Fruit fly (Drosophila melanogaster) ovary, adult (tissue): ENCODE results near the gene Tmem43.

Source experiments
- CG17801 ChIP-seq: fragments of 200-800 bp; optimal IDR thresholded peaks from 2 replicates; lab custom pipeline; 2019; ENCODE audit warnings: missing biosample characterization, mild to moderate bottlenecking, missing genetic modification characterization, moderate library complexity; ENCODE audit not compliant: partially characterized antibody

Gene Tmem43

DNA sequence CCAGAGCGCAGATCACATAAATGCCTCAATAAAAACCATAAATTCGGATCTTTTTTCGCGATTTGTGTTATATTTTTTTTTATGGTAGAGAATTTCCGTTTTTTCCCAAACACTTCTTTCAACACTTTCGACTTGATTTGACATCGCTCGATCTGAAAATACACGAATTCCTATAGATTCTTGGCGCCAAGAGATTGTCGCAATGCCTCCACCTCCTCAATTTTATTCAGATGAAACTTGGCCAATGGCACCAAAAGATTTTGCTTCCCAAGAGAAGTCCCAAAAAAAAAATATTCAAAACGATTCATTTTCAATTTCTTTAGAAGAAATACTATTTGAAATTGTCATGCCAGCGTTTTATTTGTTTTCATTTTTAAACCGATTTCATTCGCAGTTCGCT, 10.4 kb downstream of the Tmem43 start:
- TF ChIP-seq CG17801 = no peak

DNA sequence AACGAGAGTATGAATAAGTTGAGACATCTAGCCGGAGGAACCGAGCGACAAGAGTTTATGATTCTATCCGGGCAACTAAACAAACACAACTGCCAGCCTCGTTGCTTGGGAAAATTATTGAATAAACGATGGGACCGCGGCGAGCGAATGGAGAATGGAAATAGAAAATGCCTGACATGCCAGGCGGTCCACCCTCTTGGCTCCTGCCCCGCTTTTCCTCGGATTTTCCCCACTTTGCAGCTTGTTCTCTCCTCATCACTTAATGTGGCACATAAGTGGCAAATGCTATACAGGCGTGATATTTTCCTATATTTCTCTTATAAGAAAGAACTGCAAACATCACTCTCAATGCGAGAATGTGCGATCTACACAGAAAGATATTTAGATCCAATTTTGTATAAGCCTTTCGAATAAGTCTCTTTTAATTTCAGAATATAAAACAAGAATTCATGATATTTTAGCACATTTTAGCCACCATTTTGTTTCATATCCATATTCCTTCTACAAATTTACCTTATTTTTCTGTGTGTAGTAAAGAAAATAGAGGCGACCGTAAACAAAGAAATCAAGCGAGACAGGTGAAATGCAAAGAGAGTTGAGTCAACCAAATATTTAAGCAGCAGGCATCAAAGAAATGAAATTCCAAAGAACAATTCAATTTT, 11.3 kb downstream of the Tmem43 start:
- TF ChIP-seq CG17801 = peak; percentile 59

DNA sequence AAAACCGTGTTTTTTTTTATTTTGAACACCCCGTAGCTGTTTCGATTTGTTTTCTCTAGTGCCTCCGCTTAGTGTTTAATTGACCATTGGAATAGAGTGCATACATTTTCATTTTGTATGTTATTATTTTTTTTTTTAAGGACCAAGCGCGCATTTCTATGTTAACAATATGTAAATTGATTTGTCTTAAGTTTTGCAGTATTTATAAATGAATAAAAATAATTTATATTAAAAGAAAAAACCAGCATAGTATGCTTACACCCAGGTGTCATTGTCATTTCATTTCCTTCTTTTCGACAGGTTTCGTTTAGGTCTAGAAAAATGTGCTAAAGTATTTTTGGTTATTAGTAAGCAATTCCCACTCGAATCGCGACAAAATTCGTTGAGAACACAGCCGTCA, 20.3 kb downstream of the Tmem43 start, which contains the start of gene eIF4E5:
Gene eIF4E5, plus strand, starts transcription at position 301 of the 400 bp plus-strand sequence.
- TF ChIP-seq CG17801 = no peak

DNA sequence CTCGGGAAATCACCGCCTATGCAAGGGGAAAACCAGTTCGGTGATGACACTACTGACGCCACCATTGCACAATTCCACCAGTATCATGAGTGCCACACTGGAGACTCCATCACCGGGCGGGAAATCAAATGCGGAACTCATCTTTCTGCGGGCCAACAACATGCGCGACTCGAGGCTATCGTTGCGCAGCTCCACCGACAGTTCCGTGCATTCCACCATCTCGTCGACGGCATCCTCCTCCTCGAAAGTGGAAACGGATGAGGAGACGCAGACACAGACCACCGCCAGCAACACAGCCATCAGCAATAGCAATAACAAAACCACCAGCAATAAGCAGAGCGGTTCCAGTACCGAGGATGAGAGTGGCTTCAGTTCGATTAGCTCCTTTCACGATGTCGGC, 21.1 kb downstream of the Tmem43 start:
- TF ChIP-seq CG17801 = no peak

DNA sequence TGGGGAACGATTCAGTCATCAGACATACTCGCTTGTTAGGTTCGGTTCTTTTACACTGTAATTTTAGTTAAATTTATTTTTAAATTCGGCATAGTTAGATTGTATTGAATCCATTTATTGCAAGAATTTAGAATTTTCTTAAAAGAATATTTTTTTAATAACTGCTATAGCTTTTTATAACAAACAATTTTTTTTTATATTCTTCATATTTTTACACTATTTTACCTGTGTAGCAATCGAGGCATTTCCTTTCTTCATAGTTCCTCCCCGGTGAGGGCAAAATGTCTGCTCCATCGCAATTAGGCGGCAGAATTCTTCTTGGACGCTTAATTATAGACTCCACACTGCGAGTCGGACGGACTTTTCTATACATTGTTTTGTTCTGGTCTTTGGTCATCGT, 24.4 kb downstream of the Tmem43 start:
- no peak for TF ChIP-seq CG17801

DNA sequence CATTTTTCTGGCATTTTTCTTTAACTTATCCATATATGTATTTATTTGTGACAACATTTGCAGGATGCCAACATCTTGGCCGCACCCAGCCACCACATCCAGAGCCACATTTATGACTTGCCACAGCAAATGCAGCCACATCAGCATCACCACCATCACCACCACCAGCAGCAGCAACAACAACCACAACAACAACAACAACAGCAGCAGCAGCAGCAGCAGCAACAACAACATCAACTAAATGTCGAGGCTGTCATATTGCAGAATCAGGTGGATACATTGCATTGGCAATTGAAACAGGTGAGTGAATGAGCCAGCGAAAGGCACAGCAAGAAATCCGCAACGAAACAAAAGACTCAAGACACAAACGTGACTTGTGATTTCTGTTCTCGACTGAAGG, 24.9 kb downstream of the Tmem43 start:
- TF ChIP-seq CG17801 = no peak

DNA sequence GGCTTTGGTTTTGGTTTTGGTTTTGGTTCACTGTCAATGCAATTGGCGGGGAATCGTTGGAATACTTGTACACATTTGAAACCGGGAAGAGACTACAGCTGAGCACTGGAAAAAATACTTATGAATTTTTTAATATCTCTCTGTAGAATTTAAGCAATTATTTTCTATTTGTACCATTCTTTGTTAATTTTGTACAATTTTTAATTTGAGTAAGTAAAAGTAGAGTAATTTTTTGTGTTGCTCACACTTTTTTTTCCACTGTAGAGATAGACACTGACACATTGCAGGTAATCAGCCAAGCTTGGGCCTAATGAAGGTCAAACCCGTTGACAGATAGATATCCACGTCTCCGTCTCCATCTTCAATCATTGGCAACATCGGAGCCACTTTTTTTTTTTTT, 31.6 kb downstream of the Tmem43 start:
- TF ChIP-seq CG17801 = no peak

DNA sequence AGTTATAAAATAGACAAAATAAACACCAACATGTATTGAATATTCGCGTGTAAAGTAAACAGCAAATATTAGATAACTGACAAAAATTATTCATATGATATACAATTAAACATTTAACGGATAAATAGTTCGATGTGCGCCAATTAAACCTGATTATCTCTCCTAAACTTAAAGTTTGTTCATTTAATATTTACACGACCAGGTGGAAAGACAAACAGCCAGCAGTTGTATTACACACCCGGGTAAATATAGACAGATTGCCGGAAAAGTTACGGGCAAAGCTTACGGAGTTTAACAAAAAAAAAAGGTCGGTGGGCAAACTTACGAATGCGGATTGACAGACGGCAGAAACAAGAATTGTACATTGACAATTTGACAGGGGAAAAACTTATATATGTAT, 32.8 kb downstream of the Tmem43 start:
- TF ChIP-seq CG17801 = no peak

DNA sequence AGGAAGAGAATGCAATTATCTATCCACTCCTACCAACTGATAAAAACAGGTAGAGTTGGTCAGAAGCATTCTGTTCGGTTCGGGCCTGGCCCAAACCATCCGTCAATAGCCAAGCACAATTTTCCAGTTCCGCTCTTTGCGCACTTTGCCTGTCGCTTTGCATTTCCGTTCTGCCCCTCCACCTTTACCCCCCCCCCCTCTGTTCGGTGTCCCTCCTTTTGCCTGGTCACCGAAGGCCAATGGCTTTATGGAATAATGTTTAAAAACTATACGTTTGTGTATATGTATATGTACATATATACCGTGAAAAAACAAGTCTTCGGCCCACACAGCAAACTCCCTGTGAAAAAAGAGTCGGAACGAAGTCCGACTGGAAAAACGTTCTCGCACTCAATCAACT, 33.8 kb downstream of the Tmem43 start:
- no peak for TF ChIP-seq CG17801

DNA sequence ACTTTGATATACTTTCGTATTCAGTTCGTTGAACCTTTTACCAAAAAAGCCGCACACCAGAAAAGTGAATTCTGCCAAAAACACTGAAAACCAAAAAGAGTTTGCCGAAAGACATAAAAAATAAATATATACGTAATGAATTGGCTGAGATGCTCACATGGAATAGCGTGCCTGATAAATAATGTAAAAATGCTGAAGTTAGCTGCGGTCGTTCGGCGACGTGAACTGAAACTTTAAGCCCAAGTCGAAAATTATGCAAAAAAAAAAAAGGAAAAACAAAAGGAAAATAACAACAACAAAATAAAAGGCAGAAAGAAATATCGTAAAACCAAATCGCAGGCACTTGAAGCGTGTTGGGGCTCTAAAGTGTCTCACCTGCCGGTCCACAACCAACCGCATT, 35.3 kb downstream of the Tmem43 start:
- TF ChIP-seq CG17801 = no peak

DNA sequence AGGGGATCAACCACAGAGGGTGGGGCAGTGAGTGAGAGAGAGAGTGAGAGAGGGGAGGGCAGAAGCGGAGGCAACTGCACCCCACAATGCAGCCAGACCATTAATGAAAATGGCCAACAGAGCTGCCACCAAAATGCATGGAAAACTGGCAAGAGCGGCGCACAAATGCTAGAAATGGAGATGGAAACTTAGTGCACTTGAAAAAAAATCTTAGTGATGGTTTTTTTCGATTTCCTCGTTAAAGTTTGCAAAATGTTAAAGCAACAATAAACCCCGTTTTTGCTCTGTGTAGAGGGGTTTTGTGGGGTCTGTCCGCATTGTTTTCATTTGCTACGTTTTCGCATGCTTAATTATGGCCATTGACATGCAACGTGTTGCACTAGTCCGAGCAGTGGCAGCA, 37.5 kb downstream of the Tmem43 start:
- no peak for TF ChIP-seq CG17801

DNA sequence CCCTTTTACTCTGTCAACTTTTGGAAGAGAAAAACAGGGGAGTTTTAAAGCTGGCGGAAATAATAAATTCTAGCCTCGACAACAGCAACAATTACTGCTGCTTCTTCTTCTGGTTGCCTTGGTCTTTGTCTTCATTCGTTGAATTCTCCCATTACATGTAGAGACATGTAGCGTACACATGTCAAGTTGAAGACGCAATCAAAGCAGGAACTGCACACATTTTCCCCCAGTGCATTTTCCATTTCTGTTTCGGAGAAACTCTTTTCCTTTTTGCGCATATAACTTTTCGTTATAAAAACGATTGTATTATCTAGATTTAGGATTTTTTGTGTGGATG, 38.6 kb downstream of the Tmem43 start:
- no peak for TF ChIP-seq CG17801

DNA sequence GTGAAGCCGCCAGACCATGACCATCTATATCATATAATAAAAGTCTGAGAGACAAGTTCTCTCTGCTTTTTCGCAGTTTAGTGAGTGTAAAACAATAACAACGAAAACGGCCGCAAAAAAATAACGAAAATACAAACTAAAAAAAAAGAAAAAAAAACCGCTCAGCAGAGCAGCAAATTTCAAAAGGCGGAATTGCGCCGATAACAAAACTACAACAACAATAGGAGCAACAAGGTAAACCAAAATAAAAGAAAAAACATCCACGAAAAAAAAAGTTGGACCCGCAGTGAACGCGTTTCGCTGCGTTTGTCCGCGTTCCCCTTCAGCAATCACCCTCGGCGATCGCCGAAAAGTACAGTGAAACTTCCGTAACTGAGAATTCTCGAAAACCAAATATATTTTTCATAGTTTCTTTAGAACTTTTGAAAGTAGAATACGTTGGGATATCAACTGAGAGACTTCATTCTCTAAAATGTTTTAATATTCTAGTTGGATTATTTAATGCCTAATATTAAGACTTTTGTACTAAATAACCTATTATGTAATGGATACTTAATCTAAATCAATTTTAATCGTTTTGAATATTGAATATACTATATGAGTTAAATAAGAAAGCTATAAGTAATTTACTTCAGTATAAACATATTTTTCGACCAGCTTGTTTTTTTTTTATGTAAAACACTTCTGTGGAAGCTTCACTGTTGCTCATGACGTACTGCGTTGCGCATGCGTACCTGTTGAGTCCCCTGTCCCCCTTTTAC, 39.1 kb downstream of the Tmem43 start:
- no peak for TF ChIP-seq CG17801

DNA sequence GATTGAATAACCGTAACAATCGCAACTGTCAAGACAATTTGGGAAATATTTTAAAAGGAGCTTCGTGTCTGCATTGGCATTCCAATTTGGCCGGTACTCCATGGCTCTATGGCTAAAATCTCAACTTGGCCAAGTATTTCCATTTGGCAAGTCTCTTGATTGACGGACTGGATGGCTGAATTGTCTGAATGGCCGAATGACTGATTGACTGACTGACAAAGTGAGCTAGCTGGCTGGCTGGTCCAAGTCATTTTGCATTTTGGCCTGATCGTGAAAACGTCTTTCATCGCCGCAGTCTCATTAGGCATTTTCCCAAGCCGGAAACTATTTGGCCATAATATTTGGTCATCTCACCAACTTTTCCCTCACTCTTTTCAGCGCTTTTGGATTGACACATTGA, 40.4 kb downstream of the Tmem43 start:
- no peak for TF ChIP-seq CG17801

DNA sequence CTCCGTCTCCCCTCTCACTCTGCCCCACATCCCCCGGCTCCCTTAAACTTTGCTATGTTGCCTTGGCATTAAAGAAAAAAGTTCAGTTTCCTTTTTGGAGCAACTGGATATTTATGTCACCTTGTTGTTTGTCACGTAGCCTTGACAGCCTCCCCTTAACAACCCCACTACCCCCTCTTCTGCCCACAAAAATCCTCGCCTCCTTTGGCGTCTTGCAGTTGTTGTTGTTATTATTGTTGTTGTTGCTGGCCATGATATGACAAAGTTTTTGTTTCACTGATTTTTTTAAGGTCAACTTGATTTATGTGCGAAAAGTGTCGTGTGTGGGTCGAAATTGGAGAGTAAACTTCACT, 44.6 kb downstream of the Tmem43 start:
- TF ChIP-seq CG17801 = no peak

DNA sequence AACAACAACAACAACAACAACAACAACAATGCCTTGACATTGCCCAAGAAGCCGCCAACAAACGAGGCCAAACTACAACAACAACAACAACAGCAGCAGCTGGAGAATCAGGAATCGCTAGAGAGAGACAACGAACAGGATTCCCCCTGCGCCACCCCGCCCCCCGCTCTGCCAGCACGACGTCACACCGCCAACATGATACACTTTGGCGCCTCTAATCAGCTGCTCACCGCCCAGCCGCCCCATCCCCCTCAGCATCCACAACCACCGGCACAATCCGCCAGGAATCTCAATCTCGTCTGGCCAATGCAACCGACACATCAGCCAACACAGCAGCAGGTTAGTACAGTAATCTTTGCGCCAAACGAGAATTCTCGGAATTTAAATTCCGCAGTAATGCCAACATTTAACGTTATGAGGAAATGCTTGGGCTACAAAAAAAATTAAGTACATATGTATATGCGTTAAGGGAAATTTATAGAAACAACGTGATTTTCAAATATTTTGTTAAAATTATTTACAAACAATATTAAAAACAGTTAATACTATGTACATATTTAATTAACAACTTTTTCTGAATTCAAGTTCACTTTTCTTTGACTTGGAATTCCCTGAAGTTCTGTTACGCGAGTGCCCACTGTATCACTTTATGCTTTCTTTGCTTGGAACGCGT, 45.1 kb downstream of the Tmem43 start:
- peak; percentile 37 for TF ChIP-seq CG17801

DNA sequence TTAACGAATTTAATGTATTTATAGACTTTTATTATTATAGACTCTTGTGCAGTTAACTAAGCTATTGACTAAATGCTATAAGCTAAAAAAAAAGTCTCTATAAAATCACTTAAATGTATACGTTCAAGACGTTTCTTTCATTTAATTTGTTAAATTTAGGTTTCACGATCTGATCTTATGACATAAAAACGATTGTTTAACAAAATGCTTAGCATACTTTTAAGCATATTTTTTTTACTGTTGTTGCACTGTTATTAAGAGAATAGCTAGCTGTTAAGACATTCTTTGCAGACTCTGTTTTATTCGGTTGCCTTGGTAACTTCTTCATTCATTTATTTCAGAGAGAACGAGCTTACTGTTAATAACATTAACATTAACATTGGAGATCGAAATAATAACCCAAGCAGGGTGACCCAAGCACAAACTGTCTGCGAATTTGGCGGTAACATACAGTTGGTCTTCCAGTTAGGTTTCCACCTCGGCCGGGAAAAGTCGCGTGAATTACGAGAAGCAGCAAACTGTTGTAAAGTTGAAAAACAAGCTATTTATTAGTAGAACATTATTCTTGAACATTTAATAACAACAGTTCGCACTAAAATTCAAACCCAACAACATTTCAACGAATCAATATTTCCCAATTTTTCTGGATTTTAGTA, 46.2 kb downstream of the Tmem43 start, which contains the start of gene CG32365:
Gene CG32365, plus strand, starts transcription at position 462 of the 656 bp plus-strand sequence.
- peak; percentile 64 for TF ChIP-seq CG17801
